Fruit fly (Drosophila melanogaster) whole organism, wandering third instar larva: Measurements from ENCODE around the gene Ldaf1.
A peak's percentile ranks its signal among the peaks of the same experiment; 100 is the strongest.

Experiments
- Abd-B ChIP-seq: fragments of >200 bp; optimal IDR thresholded peaks from 2 replicates; lab custom pipeline; 2017; ENCODE audit warnings: missing biosample characterization, missing genetic modification characterization
- CG32264 ChIP-seq: fragments of 200-800 bp; sonication (Bioruptor generic); optimal IDR thresholded peaks from 2 replicates; lab custom pipeline; 2016; ENCODE audit warnings: missing biosample characterization, missing genetic modification characterization
- CG9705 ChIP-seq: fragments of 200-800 bp; sonication (Bioruptor generic); optimal IDR thresholded peaks from 2 replicates; lab custom pipeline; 2018; ENCODE audit warnings: missing biosample characterization, mild to moderate bottlenecking, missing genetic modification characterization
- CrebA ChIP-seq: fragments of 200-800 bp; sonication (Bioruptor generic); optimal IDR thresholded peaks from 2 replicates; lab custom pipeline; 2016; ENCODE audit warnings: missing biosample characterization, mild to moderate bottlenecking, missing genetic modification characterization, borderline replicate concordance
- Dfd ChIP-seq: fragments of >200 bp; optimal IDR thresholded peaks from 2 replicates; lab custom pipeline; 2017; ENCODE audit warnings: missing biosample characterization, missing genetic modification characterization
- Dif ChIP-seq: fragments of 200-275, 200-300 bp; sonication (Bioruptor generic); optimal IDR thresholded peaks from 2 replicates; lab custom pipeline; 2018; ENCODE audit warnings: missing biosample characterization, missing genetic modification characterization; ENCODE audit not compliant: partially characterized antibody
- GATAd ChIP-seq: sonication (Bioruptor generic); optimal IDR thresholded peaks from 2 replicates; lab custom pipeline; 2016; ENCODE audit warnings: missing biosample characterization, missing genetic modification characterization
- HLH106 ChIP-seq: fragments of 200-800 bp; optimal IDR thresholded peaks from 3 replicates; lab custom pipeline; 2019; ENCODE audit warnings: missing biosample characterization, mild to moderate bottlenecking, missing genetic modification characterization, moderate library complexity
- Hnf4 ChIP-seq: fragments of 200-800 bp; sonication (Bioruptor generic); optimal IDR thresholded peaks from 2 replicates; lab custom pipeline; 2016; ENCODE audit warnings: missing biosample characterization, mild to moderate bottlenecking, missing genetic modification characterization
- Hr78 ChIP-seq: fragments of >200 bp; optimal IDR thresholded peaks from 2 replicates; lab custom pipeline; 2017; ENCODE audit warnings: missing biosample characterization, missing genetic modification characterization
- Hr83 ChIP-seq: fragments of 200-300 bp; sonication (Bioruptor generic); optimal IDR thresholded peaks from 2 replicates; lab custom pipeline; 2016; ENCODE audit warnings: missing biosample characterization, mild to moderate bottlenecking, missing genetic modification characterization, moderate library complexity; ENCODE audit not compliant: poor library complexity, severe bottlenecking
- Jra ChIP-seq: sonication (Bioruptor generic); optimal IDR thresholded peaks from 2 replicates; lab custom pipeline; 2016; ENCODE audit warnings: missing biosample characterization, missing genetic modification characterization
- Mio ChIP-seq: sonication (Bioruptor generic); optimal IDR thresholded peaks from 2 replicates; lab custom pipeline; 2016; ENCODE audit warnings: missing biosample characterization, missing genetic modification characterization
- Myc ChIP-seq: fragments of >200 bp; optimal IDR thresholded peaks from 2 replicates; lab custom pipeline; 2017
- N ChIP-seq: fragments of >200 bp; optimal IDR thresholded peaks from 2 replicates; lab custom pipeline; 2018; ENCODE audit warnings: missing biosample characterization, missing external identifiers, missing genetic modification characterization
- OdsH ChIP-seq: fragments of 200-800 bp; sonication (Bioruptor generic); optimal IDR thresholded peaks from 2 replicates; lab custom pipeline; 2016; ENCODE audit warnings: missing biosample characterization, mild to moderate bottlenecking, missing genetic modification characterization
- Rel ChIP-seq, 2 experiments: fragments of 200-800 bp; sonication (Bioruptor generic) in 1 of 2; optimal IDR thresholded peaks; 2 replicates in 1 of 2; 3 replicates in 1 of 2; lab custom pipeline; 2016 to 2019; ENCODE audit warnings: mild to moderate bottlenecking in 2 of 2, missing biosample characterization in 2 of 2, missing genetic modification characterization in 2 of 2, moderate library complexity in 1 of 2
- Sp1 ChIP-seq: fragments of 200-800 bp; sonication (Bioruptor generic); optimal IDR thresholded peaks from 3 replicates; lab custom pipeline; 2019; ENCODE audit warnings: missing biosample characterization, mild to moderate bottlenecking, missing genetic modification characterization, moderate library complexity
- Vsx2 ChIP-seq: fragments of 200-300, 225-300 bp; sonication (Bioruptor generic); optimal IDR thresholded peaks from 2 replicates; lab custom pipeline; 2018; ENCODE audit warnings: missing biosample characterization, missing genetic modification characterization; ENCODE audit not compliant: partially characterized antibody
- br ChIP-seq: fragments of 200-800 bp; sonication (Bioruptor generic); optimal IDR thresholded peaks from 2 replicates; lab custom pipeline; 2016; ENCODE audit warnings: missing biosample characterization, missing genetic modification characterization
- brk ChIP-seq: fragments of 200-800 bp; sonication (Bioruptor generic); optimal IDR thresholded peaks from 2 replicates; lab custom pipeline; 2016; ENCODE audit warnings: missing biosample characterization, mild to moderate bottlenecking, missing genetic modification characterization
- dl ChIP-seq, 2 experiments: fragments of 175-275, 200-275 bp in 1 of 2; fragments of 200-275 bp in 1 of 2; sonication (Bioruptor generic); optimal IDR thresholded peaks; lab custom pipeline; 2018; ENCODE audit warnings: mild to moderate bottlenecking in 2 of 2, missing biosample characterization in 2 of 2, missing genetic modification characterization in 2 of 2, moderate library complexity in 2 of 2; ENCODE audit not compliant: partially characterized antibody in 2 of 2, insufficient read depth in 1 of 2
- dmrt93B ChIP-seq: fragments of 200-800 bp; sonication (Bioruptor generic); optimal IDR thresholded peaks from 2 replicates; lab custom pipeline; 2018; ENCODE audit warnings: missing biosample characterization, mild to moderate bottlenecking, missing genetic modification characterization
- dsf ChIP-seq: sonication (Bioruptor generic); optimal IDR thresholded peaks from 2 replicates; lab custom pipeline; 2016; ENCODE audit warnings: missing biosample characterization, missing genetic modification characterization, borderline replicate concordance
- ey ChIP-seq: fragments of 200-800 bp; sonication (Bioruptor generic); optimal IDR thresholded peaks from 2 replicates; lab custom pipeline; 2016; ENCODE audit warnings: missing biosample characterization, missing genetic modification characterization
- foxo ChIP-seq, 2 experiments: fragments of 200-800 bp; sonication (Bioruptor generic); optimal IDR thresholded peaks; 2 replicates in 1 of 2; 3 replicates in 1 of 2; lab custom pipeline; 2016 to 2017; ENCODE audit warnings: missing biosample characterization in 2 of 2, missing genetic modification characterization in 2 of 2
- fru ChIP-seq: fragments of 200-800 bp; sonication (Bioruptor generic); optimal IDR thresholded peaks from 3 replicates; lab custom pipeline; 2016; ENCODE audit warnings: missing biosample characterization, mild to moderate bottlenecking, missing genetic modification characterization
- h ChIP-seq: fragments of 200-800 bp; sonication (Bioruptor generic); optimal IDR thresholded peaks from 3 replicates; lab custom pipeline; 2016; ENCODE audit warnings: missing biosample characterization, mild to moderate bottlenecking, missing genetic modification characterization
- jim ChIP-seq: fragments of 175-275, 200-325 bp; sonication (Bioruptor generic); optimal IDR thresholded peaks from 2 replicates; lab custom pipeline; 2016; ENCODE audit warnings: missing biosample characterization, mild to moderate bottlenecking, missing genetic modification characterization
- lola ChIP-seq: fragments of >200 bp; optimal IDR thresholded peaks from 2 replicates; lab custom pipeline; 2017; ENCODE audit warnings: missing biosample characterization, missing genetic modification characterization
- pan ChIP-seq: fragments of >200 bp; optimal IDR thresholded peaks from 2 replicates; lab custom pipeline; 2017
- psq ChIP-seq: fragments of 200-800 bp; sonication (Bioruptor generic); optimal IDR thresholded peaks from 3 replicates; lab custom pipeline; 2017; ENCODE audit warnings: missing biosample characterization, mild to moderate bottlenecking, missing genetic modification characterization, moderate library complexity
- rgr ChIP-seq: fragments of 200-800 bp; sonication (Bioruptor generic); optimal IDR thresholded peaks from 3 replicates; lab custom pipeline; 2016; ENCODE audit warnings: missing biosample characterization, mild to moderate bottlenecking, missing genetic modification characterization
- sage ChIP-seq: fragments of 200-800 bp; sonication (Bioruptor generic); optimal IDR thresholded peaks from 2 replicates; lab custom pipeline; 2016; ENCODE audit warnings: missing biosample characterization, mild to moderate bottlenecking, missing genetic modification characterization
- sv ChIP-seq: fragments of 200-800 bp; sonication (Bioruptor generic); optimal IDR thresholded peaks from 3 replicates; lab custom pipeline; 2016; ENCODE audit warnings: missing biosample characterization, missing genetic modification characterization
- tai ChIP-seq: sonication (Bioruptor generic); optimal IDR thresholded peaks from 2 replicates; lab custom pipeline; 2016; ENCODE audit warnings: missing biosample characterization, missing genetic modification characterization
- usp ChIP-seq: fragments of >200 bp; optimal IDR thresholded peaks from 2 replicates; lab custom pipeline; 2017; ENCODE audit warnings: missing biosample characterization, missing genetic modification characterization
- woc ChIP-seq: sonication (Bioruptor generic); optimal IDR thresholded peaks from 2 replicates; lab custom pipeline; 2016; ENCODE audit warnings: missing biosample characterization, mild to moderate bottlenecking, missing genetic modification characterization

Gene Ldaf1

dm6 chrX:1947900-1948374, 46.2 kb upstream of the Ldaf1 start:
- TF ChIP-seq Dif (GFP tag; lab: Kevin White, UChicago) (peak; percentile 84), dl (GFP tag; optimal IDR thresholded peaks at IDR 0.05; lab: Kevin White, UChicago; ENCODE audit: insufficient read depth in 1 of 2, partially characterized antibody in 2 of 2) (peak; percentile 84 to 92), psq (GFP tag; lab: Kevin White, UChicago) (peak; percentile 75), pan (lab: Kevin White, UChicago) (no peak), woc (peak; percentile 45), CG9705 (GFP tag; lab: Kevin White, UChicago) (no peak)
- TF ChIP-seq, all 38 proteins: peak for 4

- TF ChIP-seq dmrt93B (peak; percentile 96), Mio (GFP tag; lab: Kevin White, UChicago) (peak; percentile 79), lola (GFP tag; lab: Kevin White, UChicago) (no peak), fru (GFP tag; lab: Kevin White, UChicago) (peak; percentile 98), psq (GFP tag; lab: Kevin White, UChicago) (peak; percentile 94), Rel (GFP tag; optimal IDR thresholded peaks at IDR 0.05; lab: Kevin White, UChicago) (peak; percentile 88), Rel (tag; optimal IDR thresholded peaks at IDR 0.05; lab: Kevin White, UChicago) (peak; percentile 89), Sp1 (peak; percentile 98), woc (peak; percentile 97), jim (GFP tag; lab: Kevin White, UChicago) (peak; percentile 25), dsf (GFP tag; lab: Kevin White, UChicago) (peak; percentile 90), Vsx2 (GFP tag; lab: Kevin White, UChicago) (no peak), CG9705 (GFP tag; lab: Kevin White, UChicago) (peak; percentile 95), usp (GFP tag; lab: Kevin White, UChicago) (no peak), HLH106 (peak; percentile 98), ey (GFP tag; lab: Kevin White, UChicago) (peak; percentile 99), Hr83 (GFP tag; lab: Kevin White, UChicago) (peak; percentile 78), Jra (GFP tag; lab: Kevin White, UChicago) (peak; percentile 93), GATAd (peak; percentile 89), sage (GFP tag; lab: Kevin White, UChicago) (peak; percentile 92), br (GFP tag; lab: Kevin White, UChicago) (peak; percentile 98), CrebA (GFP tag; lab: Kevin White, UChicago) (peak; percentile 66), N (GFP tag; lab: Kevin White, UChicago) (no peak), tai (GFP tag; lab: Kevin White, UChicago) (peak; percentile 92), Dfd (GFP tag; lab: Kevin White, UChicago) (peak; percentile 26), Myc (no peak), dl (GFP tag; optimal IDR thresholded peaks at IDR 0.05; lab: Kevin White, UChicago; ENCODE audit: insufficient read depth in 1 of 2, partially characterized antibody in 2 of 2) (peak in 1 of 2 experiments; percentile 21), Hnf4 (peak; percentile 96), brk (GFP tag; lab: Kevin White, UChicago) (peak; percentile 80), pan (lab: Kevin White, UChicago) (no peak), h (peak; percentile 98), sv (GFP tag; lab: Kevin White, UChicago) (peak; percentile 93), Abd-B (GFP tag; lab: Kevin White, UChicago) (no peak), Dif (GFP tag; lab: Kevin White, UChicago) (no peak), rgr (GFP tag; lab: Kevin White, UChicago) (peak; percentile 98), Hr78 (GFP tag; lab: Kevin White, UChicago) (no peak), OdsH (peak; percentile 97), foxo (GFP tag; optimal IDR thresholded peaks at IDR 0.05; lab: Kevin White, UChicago) (peak; percentile 88 to 99), CG32264 (GFP tag; lab: Kevin White, UChicago) (peak; percentile 94)
Measured at dm6 chrX:1947178-1947872, 45.6 kb upstream of the Ldaf1 start.
